Worm (Caenorhabditis elegans): ENCODE measurements around the gene Y4C6B.2.

DNA sequence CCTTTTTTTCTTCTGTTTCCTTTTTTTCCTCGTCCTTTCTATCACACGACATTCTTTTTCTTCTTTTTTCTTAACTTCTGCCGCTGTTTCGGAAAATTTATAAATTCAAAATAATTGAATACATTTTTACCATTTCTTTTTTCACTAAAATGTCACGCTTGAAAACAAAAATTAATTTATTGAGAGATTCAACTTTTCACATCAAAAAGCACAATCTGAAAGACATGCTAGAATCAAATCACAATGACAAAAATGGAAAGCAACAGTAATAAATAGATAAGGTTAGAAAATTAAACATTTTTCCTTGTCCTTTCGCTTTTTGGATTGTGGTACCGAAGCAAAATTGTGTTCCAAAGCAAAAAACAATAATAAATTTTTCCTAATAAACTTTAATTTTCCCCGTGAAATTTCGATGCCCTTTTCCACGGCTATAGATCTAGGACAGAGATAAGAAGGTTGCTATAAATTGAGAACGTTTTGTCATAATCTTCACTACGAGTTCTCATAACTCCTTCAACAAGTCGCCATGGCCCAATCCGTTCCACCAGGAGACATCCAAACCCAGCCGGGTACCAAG lies 41.9 kb upstream of the Y4C6B.2 start, which contains the start of the genes ZK354.6 and msp-113:
- TF ChIP-seq klf-2 (GFP tag; conservative IDR thresholded peaks at IDR 0.05) (no peak), ztf-23 (GFP tag; IDR thresholded peaks at IDR 0.05) (no peak), cog-1 (tag; optimal IDR thresholded peaks at IDR 0.05) (no peak), tab-1 (GFP tag; IDR thresholded peaks at IDR 0.05) (no peak), flt-1 (GFP tag; IDR thresholded peaks at IDR 0.05) (no peak), ztf-29 (GFP tag; IDR thresholded peaks at IDR 0.05) (no peak), ref-1 (GFP tag; conservative IDR thresholded peaks at IDR 0.05) (no peak), med-1 (GFP tag; optimal IDR thresholded peaks at IDR 0.05; ENCODE audit: insufficient read depth) (no peak)

Measured in whole organism, midembryonic.